Worm (Caenorhabditis elegans) whole organism, L4 larva: ENCODE results near the gene dhhc-8.

Experiments used
- D1046.2 ChIP-seq: fragments of 200-800 bp; sonication (Bioruptor generic); IDR thresholded peaks from 2 replicates; pipeline ENCODE4 v1.3.6; 2022; ENCODE audit warnings: missing genetic modification characterization, missing compliant biosample characterization
- F44E2.7 ChIP-seq: fragments of 200-800 bp; sonication (Bioruptor generic); IDR thresholded peaks from 2 replicates; pipeline ENCODE4 v2.1.2; 2022; ENCODE audit warnings: missing genetic modification characterization, missing compliant biosample characterization
- T26A8.4 ChIP-seq: fragments of 200-800 bp; sonication (Bioruptor generic); IDR thresholded peaks from 2 replicates; pipeline ENCODE4 v1.3.6; 2022; ENCODE audit warnings: missing genetic modification characterization, missing compliant biosample characterization
- Y105C5A.15 ChIP-seq: fragments of 200-800 bp; sonication (Bioruptor generic); IDR thresholded peaks from 2 replicates; pipeline ENCODE4 v1.3.6; 2022; ENCODE audit warnings: missing genetic modification characterization, missing compliant biosample characterization
- Y5F2A.4 ChIP-seq: fragments of 200-800 bp; sonication (Bioruptor generic); optimal IDR thresholded peaks from 2 replicates; lab custom pipeline; 2018; ENCODE audit warnings: mild to moderate bottlenecking, missing genetic modification characterization, missing compliant biosample characterization
- Y75B8A.6 ChIP-seq: fragments of 200-800 bp; sonication (Bioruptor generic); IDR thresholded peaks from 2 replicates; pipeline ENCODE4 v1.3.6; 2022; ENCODE audit warnings: missing genetic modification reagents, missing genetic modification characterization, missing compliant biosample characterization
- aha-1 ChIP-seq: fragments of 150-350 bp; peaks from one replicate; lab custom pipeline; 2014; ENCODE audit warnings: missing biosample characterization, missing genetic modification characterization
- ceh-28 ChIP-seq: fragments of 150-350 bp; optimal IDR thresholded peaks from 2 replicates; lab custom pipeline; 2014; ENCODE audit warnings: missing biosample characterization, missing genetic modification reagents, missing genetic modification characterization
- ceh-62 ChIP-seq: sonication (generic microtip); optimal IDR thresholded peaks from 2 replicates; lab custom pipeline; 2017; ENCODE audit warnings: missing biosample characterization, missing genetic modification characterization
- cey-2 ChIP-seq: sonication (generic microtip); optimal IDR thresholded peaks from 3 replicates; lab custom pipeline; 2017; ENCODE audit warnings: missing genetic modification characterization, mild to moderate bottlenecking, missing compliant biosample characterization, antibody characterized with exemption, borderline replicate concordance; ENCODE audit not compliant: insufficient read depth
- ctbp-1 ChIP-seq: fragments of 200-800 bp; sonication (Bioruptor generic); IDR thresholded peaks from 2 replicates; pipeline ENCODE4 v1.3.6; 2022; ENCODE audit warnings: missing genetic modification reagents, missing genetic modification characterization, missing compliant biosample characterization
- daf-12 ChIP-seq: fragments of 150-350 bp; optimal IDR thresholded peaks from 2 replicates; lab custom pipeline; 2014; ENCODE audit warnings: missing biosample characterization, missing genetic modification reagents, missing genetic modification characterization
- daf-16 ChIP-seq, 3 experiments: sonication (generic microtip); optimal IDR thresholded peaks; 2 replicates each; lab custom pipeline; 2016 to 2017; ENCODE audit warnings: missing genetic modification characterization in 3 of 3, missing genetic modification reagents in 3 of 3, mild to moderate bottlenecking in 2 of 3, missing compliant biosample characterization in 2 of 3, missing biosample characterization in 1 of 3, moderate library complexity in 1 of 3
- daf-8 ChIP-seq: fragments of 200-800 bp; sonication (Bioruptor generic); IDR thresholded peaks from 2 replicates; pipeline ENCODE4 v1.3.6; 2022; ENCODE audit warnings: missing genetic modification characterization, missing compliant biosample characterization
- dmd-9 ChIP-seq: fragments of 200-800 bp; sonication (Bioruptor generic); IDR thresholded peaks from 2 replicates; pipeline ENCODE4 v1.3.6; 2022; ENCODE audit warnings: missing genetic modification reagents, missing genetic modification characterization, missing compliant biosample characterization
- duxl-1 ChIP-seq: sonication (generic microtip); optimal IDR thresholded peaks from 2 replicates; lab custom pipeline; 2016; ENCODE audit warnings: mild to moderate bottlenecking, missing genetic modification characterization, moderate library complexity, missing compliant biosample characterization; ENCODE audit not compliant: poor library complexity
- egl-43 ChIP-seq: fragments of 200-800 bp; sonication (Bioruptor generic); IDR thresholded peaks from 2 replicates; pipeline ENCODE4 v1.3.6; 2022; ENCODE audit warnings: missing genetic modification reagents, missing genetic modification characterization, missing compliant biosample characterization
- fkh-10 ChIP-seq: fragments of 150-350 bp; optimal IDR thresholded peaks from 2 replicates; lab custom pipeline; 2014; ENCODE audit warnings: missing biosample characterization, missing genetic modification reagents, missing genetic modification characterization
- fos-1 ChIP-seq: fragments of 150-350 bp; optimal IDR thresholded peaks from 2 replicates; lab custom pipeline; 2014; ENCODE audit warnings: missing biosample characterization, missing genetic modification characterization
- gei-8 ChIP-seq: fragments of 200-800 bp; sonication (Bioruptor generic); optimal IDR thresholded peaks from 2 replicates; lab custom pipeline; 2018; ENCODE audit warnings: mild to moderate bottlenecking, missing genetic modification characterization, missing compliant biosample characterization
- hlh-11 ChIP-seq: fragments of 200-800 bp; sonication (Bioruptor generic); optimal IDR thresholded peaks from 2 replicates; lab custom pipeline; 2018; ENCODE audit warnings: mild to moderate bottlenecking, missing genetic modification characterization, missing compliant biosample characterization
- hlh-30 ChIP-seq: sonication (generic microtip); optimal IDR thresholded peaks from 2 replicates; lab custom pipeline; 2017; ENCODE audit warnings: antibody characterized with exemption, mild to moderate bottlenecking, missing genetic modification characterization, missing compliant biosample characterization; ENCODE audit not compliant: insufficient read depth
- jun-1 ChIP-seq: fragments of 150-350 bp; optimal IDR thresholded peaks from 2 replicates; lab custom pipeline; 2014; ENCODE audit warnings: missing biosample characterization, missing genetic modification reagents, missing genetic modification characterization
- lin-1 ChIP-seq: fragments of 200-800 bp; sonication (Bioruptor generic); IDR thresholded peaks from 2 replicates; pipeline ENCODE4 v1.3.6; 2022; ENCODE audit warnings: missing genetic modification reagents, missing genetic modification characterization, missing compliant biosample characterization
- lin-38 ChIP-seq: fragments of 200-800 bp; sonication (Bioruptor generic); IDR thresholded peaks from 2 replicates; pipeline ENCODE4 v1.3.6; 2022; ENCODE audit warnings: missing genetic modification reagents, missing genetic modification characterization, missing compliant biosample characterization
- lin-39 ChIP-seq: fragments of 150-350 bp; optimal IDR thresholded peaks from 2 replicates; lab custom pipeline; 2014; ENCODE audit warnings: missing biosample characterization, missing genetic modification reagents, missing genetic modification characterization
- lsy-2 ChIP-seq, 2 experiments: fragments of 150-350 bp in 1 of 2; sonication (generic microtip) in 1 of 2; optimal IDR thresholded peaks; 2 replicates each; lab custom pipeline; 2014 to 2017; ENCODE audit warnings: missing biosample characterization in 2 of 2, missing genetic modification characterization in 2 of 2
- madf-5 ChIP-seq, 2 experiments: fragments of 200-800 bp; sonication (Bioruptor generic); IDR thresholded peaks; 2 replicates each; pipeline ENCODE4 v1.3.6; 2022; ENCODE audit warnings: missing compliant biosample characterization in 2 of 2, missing genetic modification characterization in 2 of 2
- madf-9 ChIP-seq: fragments of 200-800 bp; sonication (Bioruptor generic); conservative IDR thresholded peaks from 2 replicates; pipeline ENCODE4 v1.3.6; 2022; ENCODE audit warnings: missing genetic modification reagents, missing genetic modification characterization, missing compliant biosample characterization
- mdt-29 ChIP-seq: fragments of 200-800 bp; sonication (Bioruptor generic); IDR thresholded peaks from 2 replicates; pipeline ENCODE4 v1.3.6; 2022; ENCODE audit warnings: missing genetic modification reagents, missing genetic modification characterization, missing compliant biosample characterization
- mes-2 ChIP-seq: sonication (generic microtip); optimal IDR thresholded peaks from 2 replicates; lab custom pipeline; 2016; ENCODE audit warnings: missing genotype, mild to moderate bottlenecking, missing genetic modification characterization, missing compliant biosample characterization; ENCODE audit not compliant: poor library complexity, severe bottlenecking
- nhr-10 ChIP-seq: fragments of 150-350 bp; optimal IDR thresholded peaks from 2 replicates; lab custom pipeline; 2014; ENCODE audit warnings: missing biosample characterization, missing genetic modification characterization
- nhr-28 ChIP-seq: fragments of 150-350 bp; optimal IDR thresholded peaks from 2 replicates; lab custom pipeline; 2014; ENCODE audit warnings: missing biosample characterization, missing genetic modification characterization
- nhr-77 ChIP-seq: fragments of 150-350 bp; optimal IDR thresholded peaks from 2 replicates; lab custom pipeline; 2014; ENCODE audit warnings: missing biosample characterization, missing genetic modification characterization
- pha-4 ChIP-seq, 2 experiments: fragments of 150-350 bp in 1 of 2; fragments of 200-800 bp in 1 of 2; sonication (Bioruptor generic) in 1 of 2; IDR thresholded peaks in 1 of 2; optimal IDR thresholded peaks in 1 of 2; 2 replicates each; pipeline versions ENCODE4 v1.3.6 to Lab custom; 2014 to 2022; ENCODE audit warnings: missing genetic modification characterization in 2 of 2, missing genetic modification reagents in 2 of 2, missing biosample characterization in 1 of 2, missing compliant biosample characterization in 1 of 2
- php-3 ChIP-seq: fragments of 200-800 bp; sonication (Bioruptor generic); IDR thresholded peaks from 2 replicates; pipeline ENCODE4 v1.3.6; 2022; ENCODE audit warnings: missing genetic modification reagents, missing genetic modification characterization, missing compliant biosample characterization
- pqm-1 ChIP-seq: sonication (generic microtip); optimal IDR thresholded peaks from 2 replicates; lab custom pipeline; 2017; ENCODE audit warnings: missing biosample characterization, missing genetic modification characterization
- rbr-2 ChIP-seq: sonication (generic microtip); optimal IDR thresholded peaks from 2 replicates; lab custom pipeline; 2016; ENCODE audit warnings: missing genotype, missing genetic modification characterization, missing compliant biosample characterization
- sdz-12 ChIP-seq: fragments of 200-800 bp; sonication (Bioruptor generic); optimal IDR thresholded peaks from 2 replicates; lab custom pipeline; 2018; ENCODE audit warnings: mild to moderate bottlenecking, missing genetic modification characterization, missing compliant biosample characterization
- set-16 ChIP-seq: fragments of 200-800 bp; sonication (Bioruptor generic); IDR thresholded peaks from 2 replicates; pipeline ENCODE4 v1.3.6; 2022; ENCODE audit warnings: missing genetic modification reagents, missing genetic modification characterization, missing compliant biosample characterization
- spr-1 ChIP-seq: sonication (generic microtip); optimal IDR thresholded peaks from 2 replicates; lab custom pipeline; 2016; ENCODE audit warnings: mild to moderate bottlenecking, missing genetic modification characterization, missing compliant biosample characterization
- spr-3 ChIP-seq: fragments of 200-800 bp; sonication (Bioruptor generic); optimal IDR thresholded peaks from 2 replicates; lab custom pipeline; 2018; ENCODE audit warnings: mild to moderate bottlenecking, missing genetic modification characterization, missing compliant biosample characterization
- unc-130 ChIP-seq: sonication (generic microtip); optimal IDR thresholded peaks from 2 replicates; lab custom pipeline; 2016; ENCODE audit warnings: missing genetic modification reagents, missing genetic modification characterization, missing compliant biosample characterization
- zip-2 ChIP-seq: fragments of 150-350 bp; optimal IDR thresholded peaks from 2 replicates; lab custom pipeline; 2014; ENCODE audit warnings: missing biosample characterization, missing genetic modification characterization

The dhhc-8 gene

DNA sequence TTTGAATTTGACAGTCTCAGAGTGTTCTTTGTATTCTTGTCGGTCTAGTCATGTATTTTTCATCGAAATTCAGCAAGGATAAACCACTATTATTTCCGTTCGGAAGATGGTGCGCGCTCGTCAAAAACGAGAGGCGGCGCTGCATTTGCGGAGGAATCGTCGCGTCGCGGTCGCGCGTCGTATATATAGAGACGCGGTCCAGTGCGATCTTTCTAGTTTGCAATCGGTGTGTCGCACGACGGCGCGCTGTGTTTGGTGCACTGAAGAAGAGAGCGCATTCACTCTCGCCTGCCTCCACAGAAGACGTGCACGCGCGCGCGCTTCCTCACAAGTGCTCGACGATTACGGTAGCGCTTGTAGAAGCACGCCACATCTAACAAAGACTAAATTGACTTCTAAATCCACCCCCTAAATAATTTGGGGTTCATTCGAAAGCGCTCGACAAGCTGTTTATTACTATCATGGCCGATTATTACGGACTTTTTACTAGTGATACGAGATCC, 36.8 kb upstream of the dhhc-8 start, which contains the start of gene Y39E4B.6 (continued):
- TF ChIP-seq fkh-10 (GFP tag; lab: Kevin White, UChicago), result peak; percentile 94
- TF ChIP-seq zip-2 (tag; lab: Kevin White, UChicago), result no peak
- peak; percentile 11 for TF ChIP-seq duxl-1 (tag; lab: Kevin White, UChicago)
- no peak for TF ChIP-seq F44E2.7 (GFP tag; lab: Robert Waterston, UW)
- TF ChIP-seq php-3 (GFP tag; lab: Robert Waterston, UW), result 0 out of 2 replicates have a peak, but pooled peaks have one; percentile 37
- peak; percentile 90 for TF ChIP-seq spr-1 (tag; lab: Kevin White, UChicago)
- peak; percentile 36 for TF ChIP-seq sdz-12 (GFP tag; lab: Kevin White, UChicago)
- peak; percentile 90 for TF ChIP-seq mdt-29
- TF ChIP-seq pha-4 (GFP tag; IDR thresholded peaks at IDR 0.05; lab: Robert Waterston, UW), result peak; percentile 86
- TF ChIP-seq pha-4 (tag; optimal IDR thresholded peaks at IDR 0.05; lab: Kevin White, UChicago), result no peak
- peak in 1 of 2 experiments; percentile 49; a peak in 1 of 4 replicates for TF ChIP-seq madf-5 (GFP tag; IDR thresholded peaks at IDR 0.05; lab: Robert Waterston, UW)
- peak; percentile 81 for TF ChIP-seq nhr-10 (tag; lab: Kevin White, UChicago)
- 0 out of 2 replicates have a peak, but pooled peaks have one; percentile 53 for TF ChIP-seq daf-8 (GFP tag; lab: Robert Waterston, UW)

ce11 chrIII:13071432-13072259, 35.8 kb upstream of the dhhc-8 start:
- TF ChIP-seq daf-12 (no peak), egl-43 (peak; percentile 40; the same call in 1 of the 2 replicates), mes-2 (peak; percentile 30), php-3 (GFP tag; lab: Robert Waterston, UW) (no peak), dmd-9 (0 out of 2 replicates have a peak, but pooled peaks have one; percentile 55), rbr-2 (peak; percentile 29), fkh-10 (GFP tag; lab: Kevin White, UChicago) (no peak), F44E2.7 (GFP tag; lab: Robert Waterston, UW) (no peak), hlh-30 (tag; lab: Kevin White, UChicago) (peak; percentile 65), D1046.2 (GFP tag; lab: Robert Waterston, UW) (peak; percentile 27; the same call in 1 of the 2 replicates), Y75B8A.6 (no peak), gei-8 (GFP tag; lab: Kevin White, UChicago) (no peak), ceh-28 (tag; lab: Kevin White, UChicago) (no peak), Y105C5A.15 (GFP tag; lab: Robert Waterston, UW) (no peak), daf-16 (GFP tag; optimal IDR thresholded peaks at IDR 0.05; lab: Kevin White, UChicago) (no peak), daf-16 (tag; optimal IDR thresholded peaks at IDR 0.05; lab: Kevin White, UChicago) (peak; percentile 21), fos-1 (tag; lab: Kevin White, UChicago) (no peak), Y5F2A.4 (GFP tag; lab: Kevin White, UChicago) (no peak), pqm-1 (tag; lab: Kevin White, UChicago) (no peak), lin-39 (tag; lab: Kevin White, UChicago) (no peak), spr-1 (tag; lab: Kevin White, UChicago) (no peak), lsy-2 (tag; optimal IDR thresholded peaks at IDR 0.05; lab: Kevin White, UChicago) (peak in 1 of 2 experiments; percentile 40), nhr-28 (no peak), mdt-29 (no peak), hlh-11 (peak; percentile 3), lin-38 (GFP tag; lab: Robert Waterston, UW) (no peak), lin-1 (GFP tag; lab: Robert Waterston, UW) (no peak), unc-130 (GFP tag; lab: Kevin White, UChicago) (no peak), ctbp-1 (no peak), nhr-77 (tag; lab: Kevin White, UChicago) (no peak), spr-3 (peak; percentile 26), pha-4 (GFP tag; IDR thresholded peaks at IDR 0.05; lab: Robert Waterston, UW) (peak; percentile 37; the same call in 1 of the 2 replicates), pha-4 (tag; optimal IDR thresholded peaks at IDR 0.05; lab: Kevin White, UChicago) (no peak), madf-9 (GFP tag; lab: Robert Waterston, UW) (no peak), aha-1 (tag; lab: Kevin White, UChicago) (peak; percentile 79), jun-1 (tag; lab: Kevin White, UChicago) (no peak), cey-2 (tag; lab: Kevin White, UChicago) (no peak), ceh-62 (tag; lab: Kevin White, UChicago) (no peak), set-16 (GFP tag; lab: Robert Waterston, UW) (peak; percentile 82), T26A8.4 (GFP tag; lab: Robert Waterston, UW) (peak; percentile 49)
